Fruit fly (Drosophila melanogaster): Measurements from ENCODE around the gene YL-1.

YL-1 gene

DNA sequence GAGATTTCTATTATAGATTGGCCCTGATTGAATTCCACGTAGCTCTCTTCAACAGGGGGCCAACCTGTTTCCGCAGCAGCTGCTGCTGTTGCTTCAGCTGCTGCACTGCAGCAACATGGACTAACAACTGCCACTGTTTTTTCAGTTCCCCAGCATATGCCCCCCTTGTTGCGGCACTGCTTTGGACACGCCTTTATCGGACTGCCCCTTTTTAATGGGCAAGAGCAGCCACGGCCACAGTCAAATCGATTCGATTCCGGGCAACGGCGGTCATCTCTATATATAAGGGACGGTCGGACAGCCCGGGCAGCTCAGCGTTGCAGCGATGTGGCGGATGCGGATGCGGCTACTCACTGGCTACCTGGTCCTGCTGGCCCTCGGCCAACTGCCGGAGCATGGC is 45.1 kb downstream of the YL-1 start, which contains the start of gene Acp32CD:
TSS of gene Acp32CD (plus strand) at position 301 of the 400 bp plus-strand sequence.
- no peak for TF ChIP-seq Dll (optimal IDR thresholded peaks at IDR 0.05)
- no peak for TF ChIP-seq pan (optimal IDR thresholded peaks at IDR 0.05)

DNA sequence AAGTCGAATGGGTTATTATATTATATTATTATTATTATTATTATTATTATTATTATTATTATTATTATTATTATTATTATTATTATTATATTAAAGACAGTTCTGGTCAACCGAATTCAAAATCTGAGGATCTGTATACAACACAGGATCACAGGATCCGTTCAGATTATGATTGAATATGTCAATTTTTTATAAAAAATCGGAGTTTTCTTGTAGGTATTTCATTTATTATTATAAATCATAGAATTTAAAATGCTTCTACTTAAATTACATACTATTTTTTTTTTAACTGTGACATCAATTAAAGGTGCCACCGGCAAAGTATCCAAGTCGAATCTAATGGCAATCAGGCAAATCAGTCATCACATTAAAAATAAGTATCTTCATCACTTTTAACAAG is 46.5 kb downstream of the YL-1 start, which contains the start of gene CG14913:
TSS of gene CG14913 (plus strand) at position 301 of the 400 bp plus-strand sequence.
- TF ChIP-seq CG8478 (optimal IDR thresholded peaks at IDR 0.05) (no peak), psq (optimal IDR thresholded peaks at IDR 0.05) (no peak), usp (GFP tag; optimal IDR thresholded peaks at IDR 0.05) (no peak), pan (optimal IDR thresholded peaks at IDR 0.05) (no peak), Dll (optimal IDR thresholded peaks at IDR 0.05) (no peak), EcR (GFP tag; optimal IDR thresholded peaks at IDR 0.05) (no peak)

DNA sequence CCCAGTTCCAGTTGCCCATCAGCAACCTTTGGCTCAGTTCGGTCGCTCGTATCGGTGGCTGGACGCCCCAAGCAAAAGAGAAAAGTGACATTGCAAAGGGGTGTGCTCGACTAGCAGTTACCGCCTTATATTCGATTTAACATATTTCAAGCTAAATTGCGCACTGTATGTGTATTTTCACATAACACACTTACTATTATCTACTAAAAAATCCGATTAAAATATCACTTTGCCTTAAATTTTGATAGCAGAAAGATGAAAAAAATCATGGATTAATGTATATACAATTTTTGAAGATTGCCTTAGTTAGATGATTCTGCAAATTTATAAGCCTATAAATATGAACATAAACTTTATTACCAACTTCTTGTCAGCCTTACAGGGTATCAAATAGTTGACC is 51.4 kb downstream of the YL-1 start:
- TF ChIP-seq CG8478 (optimal IDR thresholded peaks at IDR 0.05): no peak
- TF ChIP-seq psq (optimal IDR thresholded peaks at IDR 0.05): no peak
- no peak for TF ChIP-seq usp (GFP tag; optimal IDR thresholded peaks at IDR 0.05)
- TF ChIP-seq Dll (optimal IDR thresholded peaks at IDR 0.05): no peak
- TF ChIP-seq pan (optimal IDR thresholded peaks at IDR 0.05): peak; percentile 78
- no peak for TF ChIP-seq EcR (GFP tag; optimal IDR thresholded peaks at IDR 0.05)
